Fruit fly (Drosophila melanogaster) whole organism, embryonic: ENCODE data around the gene stol.

Source experiments
- Ada2b ChIP-seq: fragments of 200-800 bp; sonication (Bioruptor generic); IDR thresholded peaks from 2 replicates; pipeline ENCODE4 v1.3.6; 2022; ENCODE audit warnings: missing biosample characterization, missing genetic modification characterization
- BtbVII ChIP-seq: fragments of 200-800 bp; sonication (Bioruptor generic); optimal IDR thresholded peaks from 3 replicates; lab custom pipeline; 2017; ENCODE audit warnings: missing biosample characterization, mild to moderate bottlenecking, missing genetic modification characterization
- CG10267 ChIP-seq: fragments of 200-800 bp; sonication (Bioruptor generic); optimal IDR thresholded peaks from 2 replicates; lab custom pipeline; 2018; ENCODE audit warnings: missing biosample characterization, mild to moderate bottlenecking, missing genetic modification characterization, moderate library complexity
- CG10959 ChIP-seq: fragments of 200-800 bp; sonication (Bioruptor generic); IDR thresholded peaks from 2 replicates; pipeline ENCODE4 v1.3.6; 2022; ENCODE audit warnings: missing biosample characterization, missing genetic modification characterization
- CG10979 ChIP-seq: fragments of 200-800 bp; sonication (Bioruptor generic); optimal IDR thresholded peaks from 2 replicates; lab custom pipeline; 2018; ENCODE audit warnings: missing biosample characterization, mild to moderate bottlenecking, missing genetic modification characterization, moderate library complexity
- CG13123 ChIP-seq: fragments of 200-800 bp; sonication (Bioruptor generic); optimal IDR thresholded peaks from 2 replicates; lab custom pipeline; 2016; ENCODE audit warnings: missing biosample characterization, missing genetic modification characterization
- CG15073 ChIP-seq: fragments of 200-800 bp; sonication (Bioruptor generic); optimal IDR thresholded peaks from 2 replicates; lab custom pipeline; 2016; ENCODE audit warnings: missing biosample characterization, missing genetic modification characterization
- CG15479 ChIP-seq: fragments of 200-800 bp; sonication (Bioruptor generic); optimal IDR thresholded peaks from 3 replicates; lab custom pipeline; 2019; ENCODE audit warnings: missing biosample characterization, mild to moderate bottlenecking, missing genetic modification characterization, moderate library complexity
- CG17328 ChIP-seq: fragments of 200-800 bp; sonication (Bioruptor generic); IDR thresholded peaks from 2 replicates; pipeline ENCODE4 v1.3.6; 2022; ENCODE audit warnings: missing biosample characterization, missing genetic modification characterization
- CG18262 ChIP-seq: fragments of 200-800 bp; optimal IDR thresholded peaks from 3 replicates; lab custom pipeline; 2019; ENCODE audit warnings: missing biosample characterization, mild to moderate bottlenecking, missing genetic modification characterization, moderate library complexity
- CG2202 ChIP-seq: fragments of 200-800 bp; sonication (Bioruptor generic); optimal IDR thresholded peaks from 2 replicates; lab custom pipeline; 2018; ENCODE audit warnings: missing biosample characterization, mild to moderate bottlenecking, missing genetic modification characterization
- CG2712 ChIP-seq: fragments of 200-800 bp; optimal IDR thresholded peaks from 3 replicates; lab custom pipeline; 2019; ENCODE audit warnings: missing biosample characterization, mild to moderate bottlenecking, missing genetic modification characterization, moderate library complexity
- CG4404 ChIP-seq: fragments of 200-800 bp; sonication (Bioruptor generic); IDR thresholded peaks from 2 replicates; pipeline ENCODE4 v1.3.6; 2022; ENCODE audit warnings: missing biosample characterization, missing genetic modification characterization
- CG4730 ChIP-seq: fragments of 200-800 bp; sonication (Bioruptor generic); IDR thresholded peaks from 2 replicates; pipeline ENCODE4 v1.3.6; 2022; ENCODE audit warnings: missing biosample characterization, missing genetic modification characterization
- CG6765 ChIP-seq: fragments of 200-800 bp; sonication (Bioruptor generic); optimal IDR thresholded peaks from 3 replicates; lab custom pipeline; 2017; ENCODE audit warnings: missing biosample characterization, mild to moderate bottlenecking, missing genetic modification characterization
- CG6791 ChIP-seq: fragments of 200-800 bp; sonication (Bioruptor generic); IDR thresholded peaks from 3 replicates; pipeline ENCODE4 v1.3.6; 2022; ENCODE audit warnings: missing biosample characterization, missing genetic modification characterization; ENCODE audit not compliant: partially characterized antibody
- CG6813 ChIP-seq: fragments of 200-800 bp; sonication (Bioruptor generic); optimal IDR thresholded peaks from 2 replicates; lab custom pipeline; 2017; ENCODE audit warnings: missing biosample characterization, missing genetic modification characterization, mild to moderate bottlenecking, moderate library complexity, missing genetic modification reagents
- CG8765 ChIP-seq: fragments of 200-800 bp; sonication (Bioruptor generic); IDR thresholded peaks from 2 replicates; pipeline ENCODE4 v1.3.6; 2022; ENCODE audit warnings: missing biosample characterization, missing genetic modification characterization
- CG9215 ChIP-seq: fragments of 200-800 bp; sonication (Bioruptor generic); IDR thresholded peaks from 2 replicates; pipeline ENCODE4 v1.3.6; 2022; ENCODE audit warnings: missing biosample characterization, missing genetic modification characterization
- CG9797 ChIP-seq: fragments of 200-800 bp; sonication (Bioruptor generic); optimal IDR thresholded peaks from 3 replicates; lab custom pipeline; 2018; ENCODE audit warnings: missing biosample characterization, mild to moderate bottlenecking, missing genetic modification characterization
- CG9817 ChIP-seq: fragments of 200-800 bp; sonication (Bioruptor generic); optimal IDR thresholded peaks from 2 replicates; lab custom pipeline; 2018; ENCODE audit warnings: missing biosample characterization, mild to moderate bottlenecking, missing genetic modification characterization, moderate library complexity
- Dad ChIP-seq: fragments of 200-800 bp; sonication (Bioruptor generic); optimal IDR thresholded peaks from 3 replicates; lab custom pipeline; 2016; ENCODE audit warnings: missing biosample characterization, missing genetic modification characterization
- Dbx ChIP-seq: fragments of 200-800 bp; sonication (Bioruptor generic); IDR thresholded peaks from 3 replicates; pipeline ENCODE4 v1.3.6; 2022; ENCODE audit warnings: missing biosample characterization, missing genetic modification characterization
- Elba2 ChIP-seq: fragments of 200-800 bp; sonication (Bioruptor generic); optimal IDR thresholded peaks from 3 replicates; lab custom pipeline; 2016; ENCODE audit warnings: missing biosample characterization, missing genetic modification characterization
- Fer2 ChIP-seq: fragments of 200-800 bp; sonication (Bioruptor generic); optimal IDR thresholded peaks from 2 replicates; lab custom pipeline; 2018; ENCODE audit warnings: missing biosample characterization, mild to moderate bottlenecking, missing genetic modification characterization, moderate library complexity
- Usf ChIP-seq: fragments of 200-800 bp; sonication (Bioruptor generic); optimal IDR thresholded peaks from 2 replicates; lab custom pipeline; 2017; ENCODE audit warnings: missing genotype, missing biosample characterization, missing genetic modification characterization
- ac ChIP-seq: fragments of 200-800 bp; sonication (Bioruptor generic); optimal IDR thresholded peaks from 3 replicates; lab custom pipeline; 2017; ENCODE audit warnings: missing biosample characterization, mild to moderate bottlenecking, missing genetic modification characterization
- ara ChIP-seq: fragments of 200-800 bp; sonication (Bioruptor generic); IDR thresholded peaks from 2 replicates; pipeline ENCODE4 v1.3.6; 2022; ENCODE audit warnings: missing biosample characterization, missing genetic modification characterization
- az2 ChIP-seq: fragments of 200-800 bp; sonication (Bioruptor generic); optimal IDR thresholded peaks from 3 replicates; lab custom pipeline; 2016; ENCODE audit warnings: missing biosample characterization, missing genetic modification characterization
- cad ChIP-seq: fragments of >200 bp; optimal IDR thresholded peaks from 2 replicates; lab custom pipeline; 2017; ENCODE audit warnings: missing biosample characterization, missing genetic modification characterization
- cg ChIP-seq: fragments of 200-800 bp; sonication (Bioruptor generic); optimal IDR thresholded peaks from 3 replicates; lab custom pipeline; 2019; ENCODE audit warnings: missing biosample characterization, mild to moderate bottlenecking, missing genetic modification characterization, moderate library complexity
- dmrt11E ChIP-seq: fragments of 200-800 bp; sonication (Bioruptor generic); optimal IDR thresholded peaks from 3 replicates; lab custom pipeline; 2018; ENCODE audit warnings: missing biosample characterization, mild to moderate bottlenecking, missing genetic modification characterization, moderate library complexity
- gfzf ChIP-seq: fragments of 200-800 bp; sonication (Bioruptor generic); optimal IDR thresholded peaks from 2 replicates; lab custom pipeline; 2016; ENCODE audit warnings: missing biosample characterization, mild to moderate bottlenecking, missing genetic modification characterization, moderate library complexity
- h ChIP-seq: fragments of >200 bp; optimal IDR thresholded peaks from 2 replicates; lab custom pipeline; 2017
- pan ChIP-seq, 4 experiments: fragments of >200 bp in 3 of 4; fragments of 200-800 bp in 1 of 4; sonication (Bioruptor generic) in 1 of 4; optimal IDR thresholded peaks in 3 of 4; IDR thresholded peaks in 1 of 4; 2 replicates each; pipeline versions ENCODE4 v1.3.6 to Lab custom; 2017 to 2022; ENCODE audit warnings: missing biosample characterization in 2 of 4, missing genetic modification characterization in 2 of 4, mixed read lengths in 1 of 4
- prd ChIP-seq, 3 experiments: fragments of >200 bp in 2 of 3; fragments of 200-800 bp in 1 of 3; sonication (Bioruptor generic) in 1 of 3; optimal IDR thresholded peaks in 2 of 3; IDR thresholded peaks in 1 of 3; 2 replicates in 2 of 3; 3 replicates in 1 of 3; pipeline versions ENCODE4 v1.3.6 to Lab custom; 2017 to 2022; ENCODE audit warnings: missing biosample characterization in 1 of 3, missing genetic modification characterization in 1 of 3
- pros ChIP-seq: fragments of 200-800 bp; sonication (Bioruptor generic); optimal IDR thresholded peaks from 3 replicates; lab custom pipeline; 2019; ENCODE audit warnings: missing biosample characterization, mild to moderate bottlenecking, missing genetic modification characterization, moderate library complexity
- pum ChIP-seq: fragments of 200-800 bp; sonication (Bioruptor generic); optimal IDR thresholded peaks from 2 replicates; lab custom pipeline; 2016; ENCODE audit warnings: missing biosample characterization, missing genetic modification characterization
- ranshi ChIP-seq: fragments of 200-800 bp; sonication (Bioruptor generic); IDR thresholded peaks from 2 replicates; pipeline ENCODE4 v1.3.6; 2022; ENCODE audit warnings: missing biosample characterization, missing genetic modification characterization
- repo ChIP-seq: fragments of 200-800 bp; sonication (Bioruptor generic); optimal IDR thresholded peaks from 2 replicates; lab custom pipeline; 2016; ENCODE audit warnings: missing biosample characterization, missing genetic modification characterization
- sens ChIP-seq: fragments of 200-800 bp; sonication (Bioruptor generic); peaks from one replicate; lab custom pipeline; 2016; ENCODE audit warnings: missing biosample characterization, missing genetic modification characterization
- sug ChIP-seq: fragments of 200-800 bp; optimal IDR thresholded peaks from 2 replicates; lab custom pipeline; 2019; ENCODE audit warnings: missing biosample characterization, mild to moderate bottlenecking, missing genetic modification characterization, moderate library complexity
- tll ChIP-seq, 2 experiments: fragments of 200-800 bp in 1 of 2; fragments of >200 bp in 1 of 2; sonication (Bioruptor generic) in 1 of 2; optimal IDR thresholded peaks; 2 replicates each; lab custom pipeline; 2017 to 2019; ENCODE audit warnings: missing biosample characterization in 2 of 2, missing genetic modification characterization in 2 of 2, mild to moderate bottlenecking in 1 of 2, moderate library complexity in 1 of 2
- twi ChIP-seq: fragments of 200-800 bp; optimal IDR thresholded peaks from 2 replicates; lab custom pipeline; 2019; ENCODE audit warnings: missing biosample characterization, mild to moderate bottlenecking, missing genetic modification characterization, moderate library complexity
- unpg ChIP-seq: fragments of 200-800 bp; sonication (Bioruptor generic); optimal IDR thresholded peaks from 3 replicates; lab custom pipeline; 2018; ENCODE audit warnings: missing biosample characterization, mild to moderate bottlenecking, missing genetic modification characterization, moderate library complexity
- usp ChIP-seq: fragments of >200 bp; optimal IDR thresholded peaks from 2 replicates; lab custom pipeline; 2017; ENCODE audit warnings: missing biosample characterization, missing genetic modification characterization
- zen ChIP-seq: fragments of 200-800 bp; sonication (Bioruptor generic); optimal IDR thresholded peaks from 3 replicates; lab custom pipeline; 2018; ENCODE audit warnings: missing biosample characterization, mild to moderate bottlenecking, missing genetic modification characterization, moderate library complexity
- zfh1 ChIP-seq: fragments of 200-800 bp; sonication (Bioruptor generic); IDR thresholded peaks from 3 replicates; pipeline ENCODE4 v1.3.6; 2022; ENCODE audit warnings: missing biosample characterization, missing genetic modification characterization

stol gene

DNA sequence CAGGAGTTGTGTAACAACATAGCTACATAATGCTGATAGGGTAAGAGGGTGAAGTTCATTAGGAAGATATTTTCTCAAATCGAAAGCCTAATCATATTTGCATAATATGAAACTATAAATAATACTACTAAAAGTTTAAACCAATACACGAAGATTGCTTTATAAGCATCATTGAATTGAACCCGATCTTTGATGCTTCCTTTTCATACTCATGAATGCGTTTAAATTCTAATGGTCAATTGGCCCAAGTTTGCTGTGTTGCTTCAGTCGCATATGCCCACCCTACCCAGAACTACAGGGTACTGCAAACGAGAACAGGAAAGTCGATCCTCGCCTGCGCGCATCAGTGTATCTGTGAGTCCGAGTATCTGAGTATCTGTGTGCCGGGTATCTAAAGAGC lies 25.5 kb upstream of the stol start (continued):
- no peak for TF ChIP-seq az2 (GFP tag; lab: Kevin White, UChicago)
- peak; percentile 46 for TF ChIP-seq dmrt11E
- peak; percentile 35 for TF ChIP-seq ac
- TF ChIP-seq Dbx (GFP tag; lab: Robert Waterston, UW): no peak
- peak; percentile 78 for TF ChIP-seq sens (GFP tag; lab: Kevin White, UChicago)
- peak in 1 of 2 experiments; percentile 69 for TF ChIP-seq pan (optimal IDR thresholded peaks at IDR 0.05; lab: Kevin White, UChicago)
- peak in 1 of 2 experiments; percentile 43 for TF ChIP-seq pan (GFP tag; optimal IDR thresholded peaks at IDR 0.05 in 1 of 2, IDR thresholded peaks at IDR 0.05 in 1 of 2)
- TF ChIP-seq CG17328 (GFP tag; lab: Robert Waterston, UW): 0 out of 2 replicates have a peak, but pooled peaks have one; percentile 25
- peak; percentile 0 for TF ChIP-seq CG10979 (tag; lab: Kevin White, UChicago)
- TF ChIP-seq Usf (GFP tag; lab: Kevin White, UChicago): peak; percentile 11
- TF ChIP-seq Elba2: peak; percentile 49
- TF ChIP-seq zfh1 (GFP tag; lab: Robert Waterston, UW): peak; percentile 45; the same call in 2 of the 3 replicates
- no peak for TF ChIP-seq CG6813
- TF ChIP-seq cg (GFP tag; lab: Kevin White, UChicago): peak; percentile 26

DNA sequence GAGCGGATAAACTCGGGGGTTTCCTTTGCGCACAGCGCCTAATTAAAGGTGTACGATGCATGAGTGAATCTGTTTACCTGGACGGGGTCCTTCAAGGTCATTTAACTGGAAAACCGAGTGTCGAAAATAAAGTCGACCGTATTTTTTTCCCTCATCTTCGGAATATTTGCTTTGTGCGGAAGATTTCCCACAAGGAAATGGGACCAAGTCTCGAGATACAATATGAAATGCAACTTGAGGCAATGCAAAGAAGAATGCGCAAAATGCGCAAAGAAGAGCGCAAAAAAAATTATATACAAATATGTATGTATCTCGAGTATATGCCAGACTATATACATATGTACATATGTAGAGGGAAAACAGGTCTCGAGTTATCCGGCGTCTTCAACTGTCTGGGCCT lies 24.9 kb upstream of the stol start:
- TF ChIP-seq CG15479 (GFP tag; lab: Kevin White, UChicago): peak; percentile 60
- TF ChIP-seq zen (tag; lab: Kevin White, UChicago): peak; percentile 18
- no peak for TF ChIP-seq Fer2
- no peak for TF ChIP-seq CG9215 (GFP tag; lab: Robert Waterston, UW)
- peak; percentile 61 for TF ChIP-seq pros (GFP tag; lab: Kevin White, UChicago)
- peak; percentile 27 for TF ChIP-seq twi
- TF ChIP-seq cad: peak; percentile 21
- TF ChIP-seq tll (GFP tag; optimal IDR thresholded peaks at IDR 0.05; lab: Kevin White, UChicago): peak in 1 of 2 experiments; percentile 43

DNA sequence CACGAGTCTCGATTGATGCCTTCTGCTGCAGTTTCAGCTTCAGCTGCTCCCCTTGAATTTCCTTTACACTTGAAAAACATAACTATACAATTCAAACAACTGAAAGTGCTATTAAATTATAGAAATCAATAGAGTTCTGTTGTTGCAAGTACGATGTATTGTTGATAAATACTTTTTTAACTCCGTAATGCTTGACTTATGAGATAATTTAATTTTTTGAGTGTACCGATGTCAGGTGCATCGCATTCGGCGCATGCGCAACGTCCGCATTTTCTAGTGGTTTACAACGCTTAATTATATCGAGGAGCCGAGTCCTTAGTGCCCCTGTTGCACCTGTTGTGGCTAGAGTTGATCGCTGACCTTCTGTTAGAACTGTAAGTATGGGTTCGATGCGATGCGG lies 23.3 kb upstream of the stol start:
- TF ChIP-seq CG2202 (no peak), CG10267 (tag; lab: Kevin White, UChicago) (peak; percentile 35), BtbVII (no peak), ranshi (GFP tag; lab: Robert Waterston, UW) (no peak), Dad (GFP tag; lab: Kevin White, UChicago) (no peak), CG10959 (GFP tag; lab: Robert Waterston, UW) (peak; percentile 48; the same call in 1 of the 2 replicates), CG8765 (GFP tag; lab: Robert Waterston, UW) (peak; percentile 64; the same call in 1 of the 2 replicates), CG4730 (GFP tag; lab: Robert Waterston, UW) (no peak), prd (optimal IDR thresholded peaks at IDR 0.05; lab: Kevin White, UChicago) (no peak), prd (GFP tag; IDR thresholded peaks at IDR 0.05; lab: Robert Waterston, UW) (peak; percentile 70; the same call in 2 of the 3 replicates), pum (GFP tag; lab: Kevin White, UChicago) (peak; percentile 26), sens (GFP tag; lab: Kevin White, UChicago) (peak; percentile 94), unpg (GFP tag; lab: Kevin White, UChicago) (no peak), ara (peak; percentile 49), CG9797 (GFP tag; lab: Kevin White, UChicago) (no peak), gfzf (no peak), h (lab: Kevin White, UChicago) (no peak), CG13123 (GFP tag; lab: Kevin White, UChicago) (no peak), CG4404 (GFP tag; lab: Robert Waterston, UW) (peak; percentile 75), CG15073 (GFP tag; lab: Kevin White, UChicago) (no peak), repo (GFP tag; lab: Kevin White, UChicago) (no peak), CG6765 (no peak), CG18262 (tag; lab: Kevin White, UChicago) (peak; percentile 33), CG6791 (GFP tag; lab: Robert Waterston, UW) (no peak), sug (no peak), usp (GFP tag; lab: Kevin White, UChicago) (no peak), Ada2b (no peak), CG2712 (peak; percentile 31), CG9817 (tag; lab: Kevin White, UChicago) (no peak)
